Worm (Caenorhabditis elegans) whole organism, L3 larva: ENCODE results near the gene fbxa-131.

ENCODE experiments used
- ZK546.5 ChIP-seq: sonication (generic microtip); optimal IDR thresholded peaks from 2 replicates; lab custom pipeline; 2017; ENCODE audit warnings: missing biosample characterization, missing genetic modification characterization
- aly-2 ChIP-seq: fragments of 150-350 bp; optimal IDR thresholded peaks from 2 replicates; lab custom pipeline; 2014; ENCODE audit warnings: missing biosample characterization, missing genetic modification characterization
- ama-1 ChIP-seq: fragments of 150-350 bp; optimal IDR thresholded peaks from 2 replicates; lab custom pipeline; 2018
- ceh-16 ChIP-seq: sonication (generic microtip); optimal IDR thresholded peaks from 2 replicates; lab custom pipeline; 2017; ENCODE audit warnings: missing biosample characterization, missing genetic modification characterization
- ceh-28 ChIP-seq: fragments of 150-350 bp; optimal IDR thresholded peaks from 2 replicates; lab custom pipeline; 2014; ENCODE audit warnings: missing biosample characterization, missing genetic modification reagents, missing genetic modification characterization
- ceh-82 ChIP-seq: fragments of 150-350 bp; optimal IDR thresholded peaks from 2 replicates; lab custom pipeline; 2014; ENCODE audit warnings: missing biosample characterization, missing genetic modification characterization
- ceh-9 ChIP-seq: sonication (generic microtip); optimal IDR thresholded peaks from 2 replicates; lab custom pipeline; 2018; ENCODE audit warnings: missing biosample characterization, missing genetic modification characterization
- egl-27 ChIP-seq: sonication (generic microtip); optimal IDR thresholded peaks from 4 replicates; lab custom pipeline; 2017; ENCODE audit warnings: missing biosample characterization, missing genetic modification reagents, missing genetic modification characterization
- egl-5 ChIP-seq: fragments of 150-350 bp; optimal IDR thresholded peaks from 2 replicates; lab custom pipeline; 2017; ENCODE audit warnings: missing biosample characterization, missing genetic modification reagents, missing genetic modification characterization, inconsistent platforms
- elt-1 ChIP-seq: fragments of 150-350 bp; optimal IDR thresholded peaks from 2 replicates; lab custom pipeline; 2014; ENCODE audit warnings: missing biosample characterization, missing genetic modification characterization
- elt-2 ChIP-seq: sonication (generic microtip); optimal IDR thresholded peaks from 2 replicates; lab custom pipeline; 2016; ENCODE audit warnings: missing genetic modification reagents, mild to moderate bottlenecking, missing genetic modification characterization, missing compliant biosample characterization
- elt-3 ChIP-seq, 3 experiments: fragments of 150-350 bp in 1 of 3; sonication (generic microtip) in 2 of 3; optimal IDR thresholded peaks; 2 replicates in 2 of 3; 4 replicates in 1 of 3; lab custom pipeline; 2014 to 2017; ENCODE audit warnings: missing biosample characterization in 3 of 3, missing genetic modification characterization in 3 of 3
- eor-1 ChIP-seq, 2 experiments: fragments of 150-350 bp; optimal IDR thresholded peaks; 2 replicates each; lab custom pipeline; 2014 to 2018; ENCODE audit warnings: missing biosample characterization in 2 of 2, missing genetic modification characterization in 2 of 2
- fkh-10 ChIP-seq: sonication (generic microtip); optimal IDR thresholded peaks from 2 replicates; lab custom pipeline; 2017; ENCODE audit warnings: missing biosample characterization, missing genetic modification reagents, missing genetic modification characterization
- fkh-2 ChIP-seq: fragments of 150-350 bp; optimal IDR thresholded peaks from 2 replicates; lab custom pipeline; 2014; ENCODE audit warnings: missing biosample characterization, missing genetic modification reagents, missing genetic modification characterization
- fos-1 ChIP-seq: fragments of 150-350 bp; optimal IDR thresholded peaks from 2 replicates; lab custom pipeline; 2014; ENCODE audit warnings: missing biosample characterization, missing genetic modification characterization
- hmg-11 ChIP-seq: sonication (generic microtip); optimal IDR thresholded peaks from 2 replicates; lab custom pipeline; 2016; ENCODE audit warnings: missing genetic modification characterization, missing compliant biosample characterization
- jun-1 ChIP-seq: fragments of 150-350 bp; optimal IDR thresholded peaks from 2 replicates; lab custom pipeline; 2014; ENCODE audit warnings: missing biosample characterization, missing genetic modification reagents, missing genetic modification characterization
- lin-15B ChIP-seq: fragments of 150-350 bp; optimal IDR thresholded peaks from 2 replicates; lab custom pipeline; 2014; ENCODE audit warnings: missing biosample characterization, missing genetic modification characterization
- lin-39 ChIP-seq: fragments of 150-350 bp; optimal IDR thresholded peaks from 2 replicates; lab custom pipeline; 2018; ENCODE audit warnings: missing biosample characterization, missing genetic modification reagents, missing genetic modification characterization
- lsy-12 ChIP-seq: sonication (generic microtip); optimal IDR thresholded peaks from 2 replicates; lab custom pipeline; 2016; ENCODE audit warnings: mild to moderate bottlenecking, missing genetic modification characterization, missing compliant biosample characterization
- mdl-1 ChIP-seq: fragments of 150-350 bp; optimal IDR thresholded peaks from 2 replicates; lab custom pipeline; 2014; ENCODE audit warnings: missing biosample characterization, missing genetic modification characterization
- nfya-1 ChIP-seq: sonication (generic microtip); optimal IDR thresholded peaks from 2 replicates; lab custom pipeline; 2017; ENCODE audit warnings: missing genetic modification characterization, mild to moderate bottlenecking, missing compliant biosample characterization, antibody characterized with exemption, moderate library complexity; ENCODE audit not compliant: insufficient read depth
- nhr-11 ChIP-seq: fragments of 150-350 bp; optimal IDR thresholded peaks from 2 replicates; lab custom pipeline; 2014; ENCODE audit warnings: missing biosample characterization, missing genetic modification characterization
- nhr-12 ChIP-seq: fragments of 150-350 bp; optimal IDR thresholded peaks from 2 replicates; lab custom pipeline; 2014; ENCODE audit warnings: missing biosample characterization, missing genetic modification characterization
- nhr-23 ChIP-seq: fragments of 150-350 bp; optimal IDR thresholded peaks from 2 replicates; lab custom pipeline; 2014; ENCODE audit warnings: missing biosample characterization, missing genetic modification reagents, missing genetic modification characterization
- nhr-25 ChIP-seq: sonication (generic microtip); optimal IDR thresholded peaks from 2 replicates; lab custom pipeline; 2017; ENCODE audit warnings: missing biosample characterization, missing genetic modification characterization
- nhr-28 ChIP-seq: fragments of 150-350 bp; optimal IDR thresholded peaks from 2 replicates; lab custom pipeline; 2014; ENCODE audit warnings: missing biosample characterization, missing genetic modification characterization
- nhr-43 ChIP-seq: sonication (generic microtip); optimal IDR thresholded peaks from 2 replicates; lab custom pipeline; 2016; ENCODE audit warnings: mild to moderate bottlenecking, missing genetic modification characterization, missing compliant biosample characterization; ENCODE audit not compliant: poor library complexity, severe bottlenecking
- nhr-67 ChIP-seq: fragments of 150-350 bp; optimal IDR thresholded peaks from 2 replicates; lab custom pipeline; 2014; ENCODE audit warnings: missing biosample characterization, missing genetic modification characterization
- nhr-76 ChIP-seq: fragments of 150-350 bp; sonication (generic microtip); optimal IDR thresholded peaks from 5 replicates; lab custom pipeline; 2014; ENCODE audit warnings: missing biosample characterization, missing genetic modification characterization
- nhr-77 ChIP-seq: fragments of 150-350 bp; optimal IDR thresholded peaks from 2 replicates; lab custom pipeline; 2014; ENCODE audit warnings: missing biosample characterization, missing genetic modification characterization
- pha-4 ChIP-seq: fragments of 150-350 bp; optimal IDR thresholded peaks from 2 replicates; lab custom pipeline; 2014; ENCODE audit warnings: missing biosample characterization, missing genetic modification reagents, missing genetic modification characterization
- pqm-1 ChIP-seq: fragments of 150-350 bp; optimal IDR thresholded peaks from 2 replicates; lab custom pipeline; 2017; ENCODE audit warnings: missing biosample characterization, missing genetic modification characterization, inconsistent platforms
- skn-1 ChIP-seq: fragments of 150-350 bp; optimal IDR thresholded peaks from 2 replicates; lab custom pipeline; 2014; ENCODE audit warnings: missing biosample characterization, missing genetic modification characterization
- snpc-4 ChIP-seq: fragments of 150-350 bp; optimal IDR thresholded peaks from 2 replicates; lab custom pipeline; 2014; ENCODE audit warnings: missing biosample characterization, missing genetic modification characterization
- zag-1 ChIP-seq: fragments of 150-350 bp; optimal IDR thresholded peaks from 2 replicates; lab custom pipeline; 2014; ENCODE audit warnings: missing biosample characterization, missing genetic modification characterization
- ztf-11 ChIP-seq: fragments of 150-350 bp; optimal IDR thresholded peaks from 2 replicates; lab custom pipeline; 2014; ENCODE audit warnings: missing biosample characterization, missing genetic modification characterization

fbxa-131 gene

ce11 chrV:19767719-19768118 is 29.5 kb downstream of the fbxa-131 start:
- TF ChIP-seq nhr-11 (tag; lab: Kevin White, UChicago) (no peak), nfya-1 (peak; percentile 62), egl-27 (tag; lab: Kevin White, UChicago) (no peak)

DNA sequence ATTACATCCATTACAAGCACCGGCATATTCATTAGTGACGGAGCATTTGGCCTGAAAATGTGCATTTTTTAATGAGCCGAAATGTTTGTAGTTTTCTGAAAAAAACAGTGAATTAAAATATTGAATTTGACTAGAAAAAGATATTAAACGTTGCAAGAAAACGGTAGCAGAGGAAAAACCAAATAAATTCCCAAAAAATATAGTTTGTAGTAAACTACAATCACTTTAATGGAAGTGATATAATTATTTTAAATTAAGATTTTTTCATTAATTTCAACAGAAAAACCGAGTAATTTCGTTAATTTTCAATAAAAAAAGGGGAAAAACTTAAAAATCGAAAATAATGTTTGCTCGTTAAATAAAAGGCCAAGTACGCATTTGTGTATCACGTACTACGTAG is 33.4 kb downstream of the fbxa-131 start, which contains the start of gene M162.15:
Gene M162.15, minus strand, starts transcription at position 101 of the 400 bp plus-strand sequence.
- TF ChIP-seq elt-1 (tag; lab: Kevin White, UChicago) (no peak), lsy-12 (tag; lab: Kevin White, UChicago) (no peak), ceh-82 (no peak), elt-2 (tag; lab: Kevin White, UChicago) (no peak), ceh-9 (tag; lab: Kevin White, UChicago) (no peak), nhr-12 (tag; lab: Kevin White, UChicago) (no peak), fkh-10 (no peak), nhr-43 (tag; lab: Kevin White, UChicago) (no peak), aly-2 (no peak), hmg-11 (tag; lab: Kevin White, UChicago) (no peak)

- no peak for TF ChIP-seq nhr-11 (tag; lab: Kevin White, UChicago)
- TF ChIP-seq fos-1, result no peak
- TF ChIP-seq ZK546.5 (tag; lab: Kevin White, UChicago), result no peak
- TF ChIP-seq nhr-12 (tag; lab: Kevin White, UChicago), result no peak
- TF ChIP-seq aly-2, result no peak
- no peak for TF ChIP-seq nfya-1
- TF ChIP-seq snpc-4 (tag; lab: Kevin White, UChicago), result no peak
- no peak for TF ChIP-seq pha-4 (tag; lab: Kevin White, UChicago)
- TF ChIP-seq ceh-82, result no peak
- no peak for TF ChIP-seq fkh-2 (tag; lab: Kevin White, UChicago)
- no peak for TF ChIP-seq egl-27 (tag; lab: Kevin White, UChicago)
- no peak for TF ChIP-seq nhr-23 (tag; lab: Kevin White, UChicago)
- no peak for TF ChIP-seq elt-3 (tag; optimal IDR thresholded peaks at IDR 0.05; lab: Kevin White, UChicago)
- TF ChIP-seq ama-1 (lab: Kevin White, UChicago), result no peak
- no peak for TF ChIP-seq zag-1 (tag; lab: Kevin White, UChicago)
- no peak for TF ChIP-seq nhr-67 (tag; lab: Kevin White, UChicago)
- no peak for TF ChIP-seq lin-15B (tag; lab: Kevin White, UChicago)
- TF ChIP-seq ceh-28 (tag; lab: Kevin White, UChicago), result no peak
- no peak for TF ChIP-seq nhr-77 (tag; lab: Kevin White, UChicago)
- TF ChIP-seq elt-1 (tag; lab: Kevin White, UChicago), result no peak
Observed at ce11 chrV:19777227-19777626, 39.0 kb downstream of the fbxa-131 start, which contains the start of gene fbxa-118. Gene fbxa-118, minus strand, starts transcription at chrV:19777327.

DNA sequence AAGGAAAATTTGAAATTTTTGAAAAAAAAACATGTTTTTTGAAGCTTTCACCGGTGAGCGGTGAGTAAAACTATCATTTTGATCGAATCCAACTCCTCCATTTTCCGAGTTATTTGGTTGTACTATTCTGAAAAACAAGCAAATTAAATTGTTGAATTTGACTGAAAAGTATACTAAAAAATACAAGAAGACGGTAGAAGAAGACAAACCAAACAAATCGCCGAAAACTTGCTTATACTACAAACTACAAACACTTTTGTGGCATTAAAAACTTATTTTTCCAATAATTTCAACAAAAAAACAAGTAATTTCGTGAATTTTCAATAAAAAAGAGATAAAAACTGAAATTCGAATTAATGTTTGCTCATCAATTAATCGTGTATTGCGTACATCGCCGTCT is 40.4 kb downstream of the fbxa-131 start, which contains the start of gene fbxa-194:
Gene fbxa-194, minus strand, starts transcription at position 101 of the 400 bp plus-strand sequence.
- TF ChIP-seq lsy-12 (tag; lab: Kevin White, UChicago), result no peak
- no peak for TF ChIP-seq pqm-1 (tag; lab: Kevin White, UChicago)
- no peak for TF ChIP-seq ceh-16 (tag; lab: Kevin White, UChicago)
- TF ChIP-seq egl-5 (tag; lab: Kevin White, UChicago), result no peak
- TF ChIP-seq ztf-11 (tag; lab: Kevin White, UChicago), result no peak
- no peak for TF ChIP-seq snpc-4 (tag; lab: Kevin White, UChicago)
- no peak for TF ChIP-seq nhr-77 (tag; lab: Kevin White, UChicago)
- TF ChIP-seq ceh-82, result no peak
- TF ChIP-seq nhr-12 (tag; lab: Kevin White, UChicago), result no peak
- TF ChIP-seq nhr-76, result no peak
- no peak for TF ChIP-seq jun-1 (tag; lab: Kevin White, UChicago)
- no peak for TF ChIP-seq elt-1 (tag; lab: Kevin White, UChicago)
- TF ChIP-seq ama-1 (lab: Kevin White, UChicago), result no peak
- TF ChIP-seq eor-1 (tag; optimal IDR thresholded peaks at IDR 0.05; lab: Kevin White, UChicago), result no peak

- TF ChIP-seq skn-1 (tag; lab: Kevin White, UChicago) (no peak), ceh-9 (tag; lab: Kevin White, UChicago) (no peak), elt-3 (tag; optimal IDR thresholded peaks at IDR 0.05; lab: Kevin White, UChicago) (no peak), nhr-77 (tag; lab: Kevin White, UChicago) (no peak), nhr-67 (tag; lab: Kevin White, UChicago) (no peak), nhr-43 (tag; lab: Kevin White, UChicago) (no peak), aly-2 (no peak), ceh-82 (no peak), lin-39 (tag; lab: Kevin White, UChicago) (no peak), zag-1 (tag; lab: Kevin White, UChicago) (no peak), elt-1 (tag; lab: Kevin White, UChicago) (no peak), lsy-12 (tag; lab: Kevin White, UChicago) (no peak), mdl-1 (tag; lab: Kevin White, UChicago) (no peak), snpc-4 (tag; lab: Kevin White, UChicago) (no peak), ama-1 (lab: Kevin White, UChicago) (no peak), nhr-25 (no peak), nhr-28 (tag; lab: Kevin White, UChicago) (no peak), fkh-10 (no peak), fos-1 (no peak)
Observed at ce11 chrV:19779220-19779619, 41.0 kb downstream of the fbxa-131 start.
